Worm (Caenorhabditis elegans): ENCODE measurements around the gene F01F1.11.
A peak's percentile ranks its signal among the peaks of the same experiment; 100 is the strongest.

F01F1.11 gene

ce11 chrIII:5874664-5875417, 3.2 kb upstream of the F01F1.11 start:
- TF ChIP-seq lin-15B (tag; optimal IDR thresholded peaks at IDR 0.05) = no peak
- no peak for TF ChIP-seq nfya-1 (tag; optimal IDR thresholded peaks at IDR 0.05; ENCODE audit: insufficient read depth)
- peak; percentile 52 for TF ChIP-seq nhr-43 (tag; optimal IDR thresholded peaks at IDR 0.05; ENCODE audit: poor library complexity, severe bottlenecking)
- TF ChIP-seq fos-1 (tag; optimal IDR thresholded peaks at IDR 0.05) = no peak
- no peak for TF ChIP-seq unc-39 (tag; optimal IDR thresholded peaks at IDR 0.05)
- no peak for TF ChIP-seq elt-3 (tag; optimal IDR thresholded peaks at IDR 0.05)
- TF ChIP-seq nhr-25 (tag; optimal IDR thresholded peaks at IDR 0.05) = no peak
- TF ChIP-seq daf-12 (tag; optimal IDR thresholded peaks at IDR 0.05) = no peak
- peak; percentile 48 for TF ChIP-seq ama-1 (optimal IDR thresholded peaks at IDR 0.05)
- TF ChIP-seq R02D3.7 (tag; optimal IDR thresholded peaks at IDR 0.05) = no peak
- TF ChIP-seq ceh-16 (tag; optimal IDR thresholded peaks at IDR 0.05) = no peak
- no peak for TF ChIP-seq lin-39 (tag; optimal IDR thresholded peaks at IDR 0.05)
- TF ChIP-seq nhr-237 (tag; optimal IDR thresholded peaks at IDR 0.05) = no peak
- no peak for TF ChIP-seq nhr-28 (tag; optimal IDR thresholded peaks at IDR 0.05)

- TF ChIP-seq ceh-16 (tag; optimal IDR thresholded peaks at IDR 0.05) = no peak
- TF ChIP-seq lin-39 (tag; optimal IDR thresholded peaks at IDR 0.05) = no peak
- TF ChIP-seq R02D3.7 (tag; optimal IDR thresholded peaks at IDR 0.05) = no peak
- no peak for TF ChIP-seq unc-39 (tag; optimal IDR thresholded peaks at IDR 0.05)
- TF ChIP-seq jun-1 (tag; optimal IDR thresholded peaks at IDR 0.05) = peak; percentile 48
- peak; percentile 78 for TF ChIP-seq nhr-23 (tag; optimal IDR thresholded peaks at IDR 0.05)
- TF ChIP-seq snpc-4 (tag; optimal IDR thresholded peaks at IDR 0.05) = no peak
- TF ChIP-seq nhr-25 (tag; optimal IDR thresholded peaks at IDR 0.05) = peak; percentile 64
- no peak for TF ChIP-seq fkh-2 (tag; optimal IDR thresholded peaks at IDR 0.05)
- no peak for TF ChIP-seq nhr-28 (tag; optimal IDR thresholded peaks at IDR 0.05)
- TF ChIP-seq nfya-1 (tag; optimal IDR thresholded peaks at IDR 0.05; ENCODE audit: insufficient read depth) = no peak
- TF ChIP-seq hmg-11 (tag; optimal IDR thresholded peaks at IDR 0.05) = no peak
- TF ChIP-seq fkh-10 (GFP tag; optimal IDR thresholded peaks at IDR 0.05) = no peak
- TF ChIP-seq fos-1 (tag; optimal IDR thresholded peaks at IDR 0.05) = peak; percentile 5
- TF ChIP-seq aly-2 (tag; optimal IDR thresholded peaks at IDR 0.05) = no peak
- TF ChIP-seq ztf-4 (tag; optimal IDR thresholded peaks at IDR 0.05) = peak; percentile 14
- TF ChIP-seq elt-1 (tag; optimal IDR thresholded peaks at IDR 0.05) = no peak
- TF ChIP-seq ceh-28 (tag; optimal IDR thresholded peaks at IDR 0.05) = no peak
- peak; percentile 92 for TF ChIP-seq nhr-43 (tag; optimal IDR thresholded peaks at IDR 0.05; ENCODE audit: poor library complexity, severe bottlenecking)
- no peak for TF ChIP-seq egl-5 (tag; optimal IDR thresholded peaks at IDR 0.05)
- no peak for TF ChIP-seq nhr-67 (tag; optimal IDR thresholded peaks at IDR 0.05)
- TF ChIP-seq egl-27 (tag; optimal IDR thresholded peaks at IDR 0.05) = no peak
- TF ChIP-seq zag-1 (tag; optimal IDR thresholded peaks at IDR 0.05) = no peak
- TF ChIP-seq nhr-12 (tag; optimal IDR thresholded peaks at IDR 0.05) = no peak
- TF ChIP-seq nhr-11 (tag; optimal IDR thresholded peaks at IDR 0.05) = no peak
- no peak for TF ChIP-seq nhr-77 (tag; optimal IDR thresholded peaks at IDR 0.05)
- no peak for TF ChIP-seq ZK546.5 (tag; optimal IDR thresholded peaks at IDR 0.05)
- no peak for TF ChIP-seq ceh-9 (tag; optimal IDR thresholded peaks at IDR 0.05)
- TF ChIP-seq ceh-82 (tag; optimal IDR thresholded peaks at IDR 0.05) = no peak
- peak; percentile 17 to 83 (median 76) for TF ChIP-seq elt-3 (tag; optimal IDR thresholded peaks at IDR 0.05)
- no peak for TF ChIP-seq tbx-2 (tag; optimal IDR thresholded peaks at IDR 0.05)
- TF ChIP-seq nhr-237 (tag; optimal IDR thresholded peaks at IDR 0.05) = no peak
- TF ChIP-seq ztf-11 (tag; optimal IDR thresholded peaks at IDR 0.05) = no peak
- no peak for TF ChIP-seq mml-1 (tag; optimal IDR thresholded peaks at IDR 0.05)
- peak; percentile 41 for TF ChIP-seq elt-2 (tag; optimal IDR thresholded peaks at IDR 0.05)
- peak; percentile 38 for TF ChIP-seq lsy-12 (tag; optimal IDR thresholded peaks at IDR 0.05)
- TF ChIP-seq lin-15B (tag; optimal IDR thresholded peaks at IDR 0.05) = no peak
- no peak for TF ChIP-seq sea-2 (GFP tag; optimal IDR thresholded peaks at IDR 0.05)
- peak; percentile 5 for TF ChIP-seq nhr-76 (tag; optimal IDR thresholded peaks at IDR 0.05)
- TF ChIP-seq pha-4 (tag; optimal IDR thresholded peaks at IDR 0.05) = no peak
- TF ChIP-seq pqm-1 (tag; optimal IDR thresholded peaks at IDR 0.05) = peak; percentile 8
- TF ChIP-seq ama-1 (optimal IDR thresholded peaks at IDR 0.05) = peak; percentile 96
- no peak for TF ChIP-seq eor-1 (tag; optimal IDR thresholded peaks at IDR 0.05)
- TF ChIP-seq skn-1 (tag; optimal IDR thresholded peaks at IDR 0.05) = no peak
- TF ChIP-seq daf-12 (tag; optimal IDR thresholded peaks at IDR 0.05) = no peak
- no peak for TF ChIP-seq mdl-1 (tag; optimal IDR thresholded peaks at IDR 0.05)
- TF ChIP-seq unc-62 (GFP tag; optimal IDR thresholded peaks at IDR 0.05) = peak; percentile 66
Observed at ce11 chrIII:5874263-5874662, 2.6 kb upstream of the F01F1.11 start.
